Worm (Caenorhabditis elegans): ENCODE data around the gene C06E2.2.

ce11 chrX:8835405-8835804 lies 44.0 kb upstream of the C06E2.2 start, which contains the start of gene sec-15:
- TF ChIP-seq mdl-1 (tag; optimal IDR thresholded peaks at IDR 0.05) (no peak), irx-1 (tag; optimal IDR thresholded peaks at IDR 0.05) (no peak), nhr-77 (tag; optimal IDR thresholded peaks at IDR 0.05) (no peak)
